Worm (Caenorhabditis elegans): Measurements from ENCODE around the gene F22E12.3.

ce11 chrV:10484640-10485039 is 21.5 kb upstream of the F22E12.3 start, which contains the start of gene Y32F6B.1:
- no peak for TF ChIP-seq ref-1 (GFP tag; conservative IDR thresholded peaks at IDR 0.05)
- TF ChIP-seq klf-2 (GFP tag; conservative IDR thresholded peaks at IDR 0.05), result no peak
- TF ChIP-seq med-1 (GFP tag; optimal IDR thresholded peaks at IDR 0.05; ENCODE audit: insufficient read depth), result no peak
- TF ChIP-seq ztf-29 (GFP tag; IDR thresholded peaks at IDR 0.05), result no peak
- no peak for TF ChIP-seq ztf-23 (GFP tag; IDR thresholded peaks at IDR 0.05)
- TF ChIP-seq T22C8.4 (GFP tag; IDR thresholded peaks at IDR 0.05), result no peak
- no peak for TF ChIP-seq flt-1 (GFP tag; IDR thresholded peaks at IDR 0.05)
- TF ChIP-seq cog-1 (tag; optimal IDR thresholded peaks at IDR 0.05), result no peak
- TF ChIP-seq tab-1 (GFP tag; IDR thresholded peaks at IDR 0.05), result no peak

Data from whole organism, midembryonic.